Worm (Caenorhabditis elegans): ENCODE data around the gene F48A11.4.

Gene F48A11.4

DNA sequence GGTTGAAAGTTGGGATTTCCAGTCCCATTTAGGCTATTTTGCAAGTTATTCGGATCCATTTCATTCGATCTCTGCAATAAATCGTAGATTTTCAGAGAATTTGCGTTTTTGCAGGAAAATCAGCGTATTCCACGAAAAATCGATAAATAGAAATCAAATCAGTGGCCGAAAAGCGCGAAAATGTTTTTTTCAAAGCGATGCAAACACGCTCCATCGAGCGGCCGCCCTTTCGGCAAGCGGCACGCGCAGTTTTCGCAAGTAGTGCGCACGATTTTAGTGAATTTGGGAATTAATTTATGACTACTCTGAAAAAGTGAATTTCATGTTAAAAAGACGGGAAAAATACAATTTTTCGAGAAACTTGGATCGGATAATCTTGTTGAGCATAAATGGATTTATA lies 38.7 kb upstream of the F48A11.4 start (continued):
- peak; percentile 97 for TF ChIP-seq lin-13 (GFP tag; optimal IDR thresholded peaks at IDR 0.05)
- TF ChIP-seq sma-9 (GFP tag; optimal IDR thresholded peaks at IDR 0.05) = peak; percentile 96
- TF ChIP-seq sma-9 (tag; optimal IDR thresholded peaks at IDR 0.05) = no peak
- TF ChIP-seq nhr-237 (tag; optimal IDR thresholded peaks at IDR 0.05) = peak; percentile 75
- peak; percentile 90 for TF ChIP-seq nhr-6 (tag; optimal IDR thresholded peaks at IDR 0.05)
- peak; percentile 98 for TF ChIP-seq sma-3 (GFP tag; optimal IDR thresholded peaks at IDR 0.05)

DNA sequence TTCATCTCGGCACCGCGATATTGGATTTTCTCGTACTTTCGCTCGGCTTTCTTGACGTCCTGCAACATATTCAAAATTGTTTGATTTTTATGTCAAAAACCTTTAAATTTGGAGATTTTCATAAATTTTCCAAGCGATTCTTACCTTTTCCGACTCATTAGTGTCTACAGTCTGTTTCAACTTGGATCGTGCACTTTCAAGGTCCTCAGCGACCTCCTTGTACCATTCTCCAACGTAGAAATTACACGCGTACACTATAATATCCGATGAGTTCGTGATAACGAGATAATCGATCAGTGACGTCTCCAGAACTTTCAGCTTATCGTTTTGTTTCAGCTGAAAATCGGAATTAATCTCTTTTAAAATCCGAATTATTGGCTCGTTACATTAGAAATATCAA lies 31.3 kb upstream of the F48A11.4 start:
- no peak for TF ChIP-seq F13H6.1 (tag; optimal IDR thresholded peaks at IDR 0.05)
- TF ChIP-seq nhr-6 (tag; optimal IDR thresholded peaks at IDR 0.05) = no peak
- no peak for TF ChIP-seq skn-1 (tag; optimal IDR thresholded peaks at IDR 0.05)
- no peak for TF ChIP-seq nhr-12 (tag; optimal IDR thresholded peaks at IDR 0.05)
- no peak for TF ChIP-seq R02D3.7 (tag; optimal IDR thresholded peaks at IDR 0.05)
- no peak for TF ChIP-seq fos-1 (tag; optimal IDR thresholded peaks at IDR 0.05)
- no peak for TF ChIP-seq lin-11 (tag; optimal IDR thresholded peaks at IDR 0.05)
- no peak for TF ChIP-seq C34F6.9 (tag; optimal IDR thresholded peaks at IDR 0.05)
- TF ChIP-seq mbf-1 (tag; optimal IDR thresholded peaks at IDR 0.05) = no peak
- no peak for TF ChIP-seq ztf-4 (tag; optimal IDR thresholded peaks at IDR 0.05)
- TF ChIP-seq dmd-4 (tag; optimal IDR thresholded peaks at IDR 0.05) = no peak
- TF ChIP-seq elt-3 (tag; optimal IDR thresholded peaks at IDR 0.05) = no peak

- no peak for TF ChIP-seq unc-62 (GFP tag; optimal IDR thresholded peaks at IDR 0.05)
- peak; percentile 88 for TF ChIP-seq skn-1 (tag; optimal IDR thresholded peaks at IDR 0.05)
- TF ChIP-seq crh-2 (tag; optimal IDR thresholded peaks at IDR 0.05) = peak; percentile 47
- TF ChIP-seq gmeb-1 (tag; optimal IDR thresholded peaks at IDR 0.05) = peak; percentile 18
- TF ChIP-seq Y55F3AM.14 (GFP tag; optimal IDR thresholded peaks at IDR 0.05) = no peak
- peak; percentile 95 for TF ChIP-seq fos-1 (tag; optimal IDR thresholded peaks at IDR 0.05)
- no peak for TF ChIP-seq zag-1 (tag; optimal IDR thresholded peaks at IDR 0.05)
Observed at ce11 chrII:240043-240442, 23.6 kb upstream of the F48A11.4 start.

ce11 chrII:237721-238120 lies 21.3 kb upstream of the F48A11.4 start, which contains the start of gene laat-1:
Gene laat-1 (minus strand): TSS chrII:237821.
- TF ChIP-seq sem-4 (tag; optimal IDR thresholded peaks at IDR 0.05) (no peak), ztf-1 (GFP tag; conservative IDR thresholded peaks at IDR 0.05) (no peak), nhr-12 (tag; optimal IDR thresholded peaks at IDR 0.05) (no peak), nhr-25 (tag; optimal IDR thresholded peaks at IDR 0.05) (no peak), nhr-23 (tag; optimal IDR thresholded peaks at IDR 0.05) (no peak), sma-9 (GFP tag; optimal IDR thresholded peaks at IDR 0.05) (no peak), sma-9 (tag; optimal IDR thresholded peaks at IDR 0.05) (no peak), elt-1 (tag; optimal IDR thresholded peaks at IDR 0.05) (no peak)

DNA sequence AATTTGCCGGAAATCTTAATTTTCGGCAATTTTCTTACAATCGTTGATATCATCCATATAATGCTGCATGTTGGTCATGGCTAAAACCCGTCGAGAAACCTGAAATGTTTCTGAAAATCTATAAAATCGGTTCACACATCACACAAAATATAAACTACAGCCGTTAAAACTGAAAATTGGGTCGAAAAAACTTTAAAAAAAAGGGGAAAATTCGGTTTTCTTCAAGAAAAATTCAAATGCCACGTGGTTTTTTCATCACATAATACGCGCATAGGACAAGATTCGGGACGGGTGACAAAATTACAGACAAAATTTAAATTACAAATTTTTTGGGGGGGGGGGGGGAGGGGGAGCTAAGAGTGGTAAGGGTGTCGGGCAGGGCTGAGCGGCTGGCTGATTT lies 16.2 kb upstream of the F48A11.4 start, which contains the start of gene Y43H11AL.1:
Gene Y43H11AL.1 (minus strand): TSS at position 101 of the 400 bp plus-strand sequence.
- TF ChIP-seq R02D3.7 (tag; optimal IDR thresholded peaks at IDR 0.05) = no peak
- no peak for TF ChIP-seq zag-1 (tag; optimal IDR thresholded peaks at IDR 0.05)
- no peak for TF ChIP-seq nhr-23 (tag; optimal IDR thresholded peaks at IDR 0.05)
- no peak for TF ChIP-seq nhr-10 (tag; optimal IDR thresholded peaks at IDR 0.05)

DNA sequence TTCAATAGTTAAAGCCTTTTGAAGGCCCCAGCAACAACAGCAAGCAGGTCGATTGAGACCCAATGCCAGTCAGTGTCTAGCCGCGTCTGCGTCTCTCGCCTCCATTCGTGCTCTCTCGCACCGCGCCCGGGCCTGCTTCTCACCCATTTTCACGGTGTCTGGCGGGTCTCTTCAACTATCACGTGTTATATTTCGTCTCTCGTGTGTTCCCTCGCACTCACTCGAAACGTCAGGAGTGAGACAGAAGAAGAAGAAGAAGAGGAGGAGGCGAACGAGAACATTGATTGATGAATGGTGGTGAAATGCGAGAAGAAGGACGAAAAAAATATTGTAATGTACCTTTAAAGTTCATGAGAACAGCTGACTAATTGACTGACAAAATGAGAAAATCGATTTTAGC lies 4.8 kb upstream of the F48A11.4 start:
- TF ChIP-seq peb-1 (tag; optimal IDR thresholded peaks at IDR 0.05) (no peak), lsy-2 (tag; optimal IDR thresholded peaks at IDR 0.05) (peak in 1 of 2 experiments; percentile 75), ztf-1 (GFP tag; conservative IDR thresholded peaks at IDR 0.05) (no peak), zag-1 (tag; optimal IDR thresholded peaks at IDR 0.05) (peak; percentile 62), R02D3.7 (tag; optimal IDR thresholded peaks at IDR 0.05) (no peak), ceh-16 (tag; optimal IDR thresholded peaks at IDR 0.05) (peak; percentile 11), unc-62 (GFP tag; optimal IDR thresholded peaks at IDR 0.05) (peak; percentile 68), skn-1 (tag; optimal IDR thresholded peaks at IDR 0.05) (no peak), crh-2 (tag; optimal IDR thresholded peaks at IDR 0.05) (peak; percentile 76), ceh-82 (tag; optimal IDR thresholded peaks at IDR 0.05) (no peak), nhr-21 (tag; optimal IDR thresholded peaks at IDR 0.05) (peak; percentile 69), nhr-129 (tag; optimal IDR thresholded peaks at IDR 0.05) (peak; percentile 89), elt-3 (tag; optimal IDR thresholded peaks at IDR 0.05) (no peak), nhr-12 (tag; optimal IDR thresholded peaks at IDR 0.05) (no peak), nhr-11 (tag; optimal IDR thresholded peaks at IDR 0.05) (no peak), F13H6.1 (tag; optimal IDR thresholded peaks at IDR 0.05) (peak; percentile 87), mdl-1 (tag; optimal IDR thresholded peaks at IDR 0.05) (peak; percentile 54 to 89), ztf-11 (tag; optimal IDR thresholded peaks at IDR 0.05) (no peak), nhr-25 (tag; optimal IDR thresholded peaks at IDR 0.05) (peak; percentile 92), aly-2 (tag; optimal IDR thresholded peaks at IDR 0.05) (no peak), gmeb-1 (tag; optimal IDR thresholded peaks at IDR 0.05) (peak; percentile 60), ama-1 (optimal IDR thresholded peaks at IDR 0.05) (no peak), sma-3 (GFP tag; optimal IDR thresholded peaks at IDR 0.05) (peak; percentile 75), nhr-10 (tag; optimal IDR thresholded peaks at IDR 0.05) (peak; percentile 4), elt-1 (tag; optimal IDR thresholded peaks at IDR 0.05) (no peak), ZK546.5 (tag; optimal IDR thresholded peaks at IDR 0.05) (no peak), fos-1 (tag; optimal IDR thresholded peaks at IDR 0.05) (peak; percentile 78), unc-55 (GFP tag; optimal IDR thresholded peaks at IDR 0.05) (peak; percentile 81), ztf-4 (tag; optimal IDR thresholded peaks at IDR 0.05) (peak; percentile 54), blmp-1 (tag; optimal IDR thresholded peaks at IDR 0.05; ENCODE audit: insufficient read depth) (peak; percentile 38), nhr-23 (tag; optimal IDR thresholded peaks at IDR 0.05) (no peak)
